Worm (Caenorhabditis elegans): ENCODE data around the gene K06H6.1.

K06H6.1 gene

DNA sequence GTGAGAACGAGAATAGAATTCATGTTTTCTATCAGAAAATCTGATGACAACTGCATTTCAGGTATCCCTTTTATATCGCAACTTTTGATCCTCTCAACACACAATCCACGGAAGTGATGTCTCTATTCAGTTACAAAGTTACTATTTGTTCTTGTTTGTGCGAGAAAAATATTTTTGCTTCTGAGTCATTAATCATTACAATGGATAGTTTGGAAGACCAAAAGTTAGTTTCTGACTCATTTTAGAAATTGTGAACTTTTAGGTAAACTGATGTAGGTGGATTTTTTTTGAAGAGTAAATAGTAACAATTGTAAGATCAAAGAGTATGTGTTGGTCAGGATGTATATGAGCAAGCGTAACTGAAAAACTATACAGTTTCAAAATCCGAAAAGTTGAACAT, 21.8 kb downstream of the K06H6.1 start, which contains the start of gene srlf-36:
srlf-36 (minus strand) TSS at position 101 of the 400 bp plus-strand sequence.
- TF ChIP-seq tbx-9 (tag; optimal IDR thresholded peaks at IDR 0.05; ENCODE audit: borderline replicate concordance) (no peak), F22D6.2 (tag; optimal IDR thresholded peaks at IDR 0.05) (no peak), egl-18 (GFP tag; IDR thresholded peaks at IDR 0.05) (no peak), ztf-25 (GFP tag; IDR thresholded peaks at IDR 0.05) (no peak), ceh-79 (tag; optimal IDR thresholded peaks at IDR 0.05) (no peak), xnd-1 (tag; optimal IDR thresholded peaks at IDR 0.05) (no peak), F57C9.4 (tag; optimal IDR thresholded peaks at IDR 0.05) (no peak), T26A5.8 (tag; optimal IDR thresholded peaks at IDR 0.05) (no peak), akir-1 (GFP tag; optimal IDR thresholded peaks at IDR 0.05) (no peak), hsf-1 (GFP tag; IDR thresholded peaks at IDR 0.05) (no peak), Y79H2A.3 (GFP tag; conservative IDR thresholded peaks at IDR 0.05) (no peak), madf-10 (tag; optimal IDR thresholded peaks at IDR 0.05) (no peak), ztf-6 (GFP tag; IDR thresholded peaks at IDR 0.05) (no peak), ztf-3 (GFP tag; optimal IDR thresholded peaks at IDR 0.05) (no peak)

ce11 chrV:610217-610616, 22.3 kb downstream of the K06H6.1 start, which contains the start of gene nhr-90:
TSS of gene nhr-90 (plus strand) at chrV:610512.
- TF ChIP-seq die-1 (tag; optimal IDR thresholded peaks at IDR 0.05), result no peak
- TF ChIP-seq gei-17 (GFP tag; optimal IDR thresholded peaks at IDR 0.05), result no peak
- no peak for TF ChIP-seq sea-2 (GFP tag; IDR thresholded peaks at IDR 0.05)
- TF ChIP-seq mel-28 (tag; optimal IDR thresholded peaks at IDR 0.05; ENCODE audit: borderline replicate concordance), result no peak
- no peak for TF ChIP-seq B0019.2 (GFP tag; conservative IDR thresholded peaks at IDR 0.05)
- TF ChIP-seq tbx-9 (tag; optimal IDR thresholded peaks at IDR 0.05; ENCODE audit: borderline replicate concordance), result no peak
- TF ChIP-seq T26A5.8 (tag; optimal IDR thresholded peaks at IDR 0.05), result no peak
- no peak for TF ChIP-seq ztf-18 (tag; optimal IDR thresholded peaks at IDR 0.05)
- no peak for TF ChIP-seq fkh-3 (tag; optimal IDR thresholded peaks at IDR 0.05)
- no peak for TF ChIP-seq cebp-2 (GFP tag; IDR thresholded peaks at IDR 0.05)
- no peak for TF ChIP-seq attf-6 (GFP tag; IDR thresholded peaks at IDR 0.05)
- TF ChIP-seq somi-1 (GFP tag; optimal IDR thresholded peaks at IDR 0.05), result no peak
- TF ChIP-seq mcd-1 (GFP tag; IDR thresholded peaks at IDR 0.05), result no peak
- TF ChIP-seq lir-1 (GFP tag; conservative IDR thresholded peaks at IDR 0.05), result no peak
- TF ChIP-seq Y95B8A.8 (GFP tag; IDR thresholded peaks at IDR 0.05), result no peak
- no peak for TF ChIP-seq C06A6.2 (GFP tag; conservative IDR thresholded peaks at IDR 0.05)
- no peak for TF ChIP-seq ztf-6 (GFP tag; IDR thresholded peaks at IDR 0.05)
- no peak for TF ChIP-seq F37B4.10 (GFP tag; IDR thresholded peaks at IDR 0.05)

- TF ChIP-seq nfya-1 (tag; optimal IDR thresholded peaks at IDR 0.05; ENCODE audit: borderline replicate concordance, insufficient read depth), result no peak
- no peak for TF ChIP-seq Y79H2A.3 (GFP tag; conservative IDR thresholded peaks at IDR 0.05)
- no peak for TF ChIP-seq ceh-27 (GFP tag; optimal IDR thresholded peaks at IDR 0.05)
- TF ChIP-seq snpc-4 (GFP tag; optimal IDR thresholded peaks at IDR 0.05), result no peak
- no peak for TF ChIP-seq snpc-4 (tag; optimal IDR thresholded peaks at IDR 0.05)
- TF ChIP-seq nhr-80 (tag; optimal IDR thresholded peaks at IDR 0.05), result no peak
- TF ChIP-seq zfh-2 (GFP tag; conservative IDR thresholded peaks at IDR 0.05), result no peak
- TF ChIP-seq rcor-1 (GFP tag; IDR thresholded peaks at IDR 0.05), result no peak
Measured at ce11 chrV:615275-615674, 27.4 kb downstream of the K06H6.1 start, which contains the start of gene F48G7.13. TSS of gene F48G7.13 (plus strand) at chrV:615575.

- TF ChIP-seq unc-62 (GFP tag; optimal IDR thresholded peaks at IDR 0.05) (no peak), repo-1 (tag; optimal IDR thresholded peaks at IDR 0.05) (no peak), K11D2.4 (GFP tag; IDR thresholded peaks at IDR 0.05) (no peak)
Measured at ce11 chrV:617917-618316, 30.0 kb downstream of the K06H6.1 start.

Data from whole organism, young adult.